Fruit fly (Drosophila melanogaster) whole organism, embryonic: ENCODE measurements around the gene CG2685.

Source experiments
- CG10959 ChIP-seq: fragments of 200-800 bp; sonication (Bioruptor generic); IDR thresholded peaks from 2 replicates; pipeline ENCODE4 v1.3.6; 2022; ENCODE audit warnings: missing biosample characterization, missing genetic modification characterization
- CG17612 ChIP-seq: fragments of 200-800 bp; sonication (Bioruptor generic); IDR thresholded peaks from 2 replicates; pipeline ENCODE4 v1.3.6; 2022; ENCODE audit warnings: missing biosample characterization, missing genetic modification characterization
- CG2199 ChIP-seq: fragments of 200-800 bp; sonication (Bioruptor generic); IDR thresholded peaks from 3 replicates; pipeline ENCODE4 v1.3.6; 2022; ENCODE audit warnings: missing biosample characterization, missing genetic modification characterization
- Hr51 ChIP-seq, 2 experiments: fragments of 200-800 bp; sonication (Bioruptor generic); optimal IDR thresholded peaks; 2 replicates in 1 of 2; 3 replicates in 1 of 2; lab custom pipeline; 2016 to 2018; ENCODE audit warnings: missing biosample characterization in 2 of 2, missing genetic modification characterization in 2 of 2, mild to moderate bottlenecking in 1 of 2, moderate library complexity in 1 of 2
- Lpt ChIP-seq: fragments of >200 bp; optimal IDR thresholded peaks from 2 replicates; lab custom pipeline; 2018; ENCODE audit warnings: missing biosample characterization, missing genetic modification characterization
- abd-A ChIP-seq: fragments of 200-800 bp; sonication (Bioruptor generic); optimal IDR thresholded peaks from 3 replicates; lab custom pipeline; 2019; ENCODE audit warnings: missing biosample characterization, mild to moderate bottlenecking, missing genetic modification characterization, moderate library complexity
- bsh ChIP-seq, 2 experiments: fragments of 200-800 bp; sonication (Bioruptor generic); optimal IDR thresholded peaks; 2 replicates each; lab custom pipeline; 2017 to 2018; ENCODE audit warnings: mild to moderate bottlenecking in 2 of 2, missing biosample characterization in 2 of 2, missing genetic modification characterization in 2 of 2, moderate library complexity in 1 of 2
- chif ChIP-seq, 2 experiments: fragments of 200-800 bp; sonication (Bioruptor generic); optimal IDR thresholded peaks; 3 replicates each; lab custom pipeline; 2016; ENCODE audit warnings: missing biosample characterization in 2 of 2, missing genetic modification characterization in 2 of 2
- nmo ChIP-seq: fragments of 200-800 bp; sonication (Bioruptor generic); optimal IDR thresholded peaks from 2 replicates; lab custom pipeline; 2018; ENCODE audit warnings: missing biosample characterization, mild to moderate bottlenecking, missing genetic modification characterization, moderate library complexity

DNA sequence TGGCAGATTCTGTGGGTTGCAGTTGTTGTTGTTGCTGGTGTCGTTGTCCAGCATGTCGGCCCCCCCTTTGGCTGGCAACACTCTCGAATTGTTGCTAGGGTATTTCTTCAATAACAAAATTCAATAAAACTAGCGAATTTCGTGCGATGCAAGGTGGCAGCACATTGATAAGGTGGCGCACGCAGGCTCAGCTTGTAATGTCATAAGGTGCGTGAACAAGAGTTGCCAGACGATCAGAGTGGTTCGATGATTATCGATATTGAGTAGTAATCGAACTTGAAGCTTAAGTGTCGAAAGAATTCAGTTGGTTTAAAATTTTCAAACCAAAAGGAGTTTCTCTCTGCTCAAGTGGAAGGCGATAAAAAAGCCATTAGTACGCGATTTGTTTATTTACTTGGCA, 6.4 kb upstream of the CG2685 start, which contains the start of gene CG2701:
- TF ChIP-seq chif (GFP tag; optimal IDR thresholded peaks at IDR 0.05; lab: Kevin White, UChicago) (no peak), Lpt (GFP tag; lab: Kevin White, UChicago) (no peak), bsh (GFP tag; optimal IDR thresholded peaks at IDR 0.05; lab: Kevin White, UChicago) (no peak), CG17612 (GFP tag; lab: Robert Waterston, UW) (no peak), CG10959 (GFP tag; lab: Robert Waterston, UW) (no peak), abd-A (no peak), nmo (GFP tag; lab: Kevin White, UChicago) (peak; percentile 13), Hr51 (GFP tag; optimal IDR thresholded peaks at IDR 0.05; lab: Kevin White, UChicago) (no peak), CG2199 (GFP tag; lab: Robert Waterston, UW) (no peak)
